Worm (Caenorhabditis elegans): ENCODE data around the gene Y38C1AA.19.
A peak's percentile ranks its signal among the peaks of the same experiment; 100 is the strongest.

The Y38C1AA.19 gene

DNA sequence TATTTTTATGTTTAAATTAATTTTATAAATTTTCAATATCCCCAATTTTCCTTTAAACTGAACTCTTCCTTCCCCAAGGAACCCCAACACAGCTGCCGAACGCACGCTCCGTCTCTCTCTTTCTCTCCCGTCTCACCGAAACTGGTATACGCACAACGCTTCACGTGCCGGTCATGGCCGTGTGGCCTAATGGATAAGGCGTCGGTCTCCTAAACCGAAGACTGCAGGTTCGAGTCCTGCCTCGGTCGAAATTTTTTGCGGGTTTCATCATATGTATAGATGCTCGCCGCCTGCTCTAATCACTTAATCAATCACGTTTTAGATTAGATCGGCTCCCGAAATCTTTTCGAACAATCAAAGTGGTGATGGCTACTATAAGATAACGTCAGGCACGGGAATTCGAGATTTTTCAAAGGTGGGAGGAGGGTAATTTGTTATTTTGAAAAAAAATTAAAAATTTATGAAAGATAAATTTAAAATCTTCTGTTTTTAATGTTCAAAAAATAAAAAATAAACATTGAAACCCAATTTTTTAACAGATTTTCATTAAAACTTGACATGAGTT lies 16.1 kb upstream of the Y38C1AA.19 start (continued):
- peak; percentile 73 for TF ChIP-seq nhr-47 (tag; optimal IDR thresholded peaks at IDR 0.05)
- TF ChIP-seq lir-3 (tag; optimal IDR thresholded peaks at IDR 0.05; ENCODE audit: poor library complexity) = no peak
- TF ChIP-seq fkh-10 (GFP tag; optimal IDR thresholded peaks at IDR 0.05) = peak; percentile 39
- TF ChIP-seq efl-3 (GFP tag; optimal IDR thresholded peaks at IDR 0.05) = no peak
- peak in 2 of 3 experiments; percentile 42 to 73 for TF ChIP-seq ceh-82 (tag; optimal IDR thresholded peaks at IDR 0.05)
- peak; percentile 81 for TF ChIP-seq snu-23 (GFP tag; optimal IDR thresholded peaks at IDR 0.05)
- no peak for TF ChIP-seq vab-15 (tag; optimal IDR thresholded peaks at IDR 0.05)
- TF ChIP-seq mep-1 (tag; optimal IDR thresholded peaks at IDR 0.05) = peak; percentile 63
- peak; percentile 53 to 79 for TF ChIP-seq lin-35 (GFP tag; optimal IDR thresholded peaks at IDR 0.05)
- TF ChIP-seq C16A3.4 (tag; optimal IDR thresholded peaks at IDR 0.05) = peak; percentile 39
- TF ChIP-seq unc-62 (GFP tag; optimal IDR thresholded peaks at IDR 0.05) = no peak
- TF ChIP-seq dpl-1 (GFP tag; optimal IDR thresholded peaks at IDR 0.05) = peak; percentile 6 to 52 (median 51)
- peak; percentile 47 for TF ChIP-seq jun-1 (tag; optimal IDR thresholded peaks at IDR 0.05)
- TF ChIP-seq nhr-19 (GFP tag; conservative IDR thresholded peaks at IDR 0.05) = peak; percentile 58
- peak; percentile 54 for TF ChIP-seq fkh-8 (tag; optimal IDR thresholded peaks at IDR 0.05)
- no peak for TF ChIP-seq aha-1 (tag; optimal IDR thresholded peaks at IDR 0.05)
- peak; percentile 77 for TF ChIP-seq lin-14 (GFP tag; optimal IDR thresholded peaks at IDR 0.05)
- TF ChIP-seq swsn-7 (tag; optimal IDR thresholded peaks at IDR 0.05) = peak; percentile 63
- no peak for TF ChIP-seq tlp-1 (tag; optimal IDR thresholded peaks at IDR 0.05)
- peak; percentile 39 for TF ChIP-seq fos-1 (tag; optimal IDR thresholded peaks at IDR 0.05)
- TF ChIP-seq hpl-2 (GFP tag; optimal IDR thresholded peaks at IDR 0.05) = no peak
- TF ChIP-seq rnt-1 (tag; optimal IDR thresholded peaks at IDR 0.05) = peak; percentile 85
- TF ChIP-seq lin-13 (GFP tag; optimal IDR thresholded peaks at IDR 0.05) = peak; percentile 33
- TF ChIP-seq C04F5.9 (tag; optimal IDR thresholded peaks at IDR 0.05) = peak; percentile 2
- TF ChIP-seq C34B4.2 (tag; optimal IDR thresholded peaks at IDR 0.05) = no peak
- TF ChIP-seq xbp-1 (tag; optimal IDR thresholded peaks at IDR 0.05) = peak; percentile 31
- TF ChIP-seq nhr-11 (tag; optimal IDR thresholded peaks at IDR 0.05) = no peak
- TF ChIP-seq nhr-85 (tag) = no peak
- no peak for TF ChIP-seq hlh-4 (tag; optimal IDR thresholded peaks at IDR 0.05)
- no peak for TF ChIP-seq nhr-237 (tag; optimal IDR thresholded peaks at IDR 0.05)
- no peak for TF ChIP-seq pqm-1 (tag; optimal IDR thresholded peaks at IDR 0.05)
- peak; percentile 4 for TF ChIP-seq pax-3 (tag; optimal IDR thresholded peaks at IDR 0.05)

- TF ChIP-seq vab-15 (tag; optimal IDR thresholded peaks at IDR 0.05) (no peak), nhr-11 (tag; optimal IDR thresholded peaks at IDR 0.05) (no peak), zag-1 (tag; optimal IDR thresholded peaks at IDR 0.05) (no peak), ceh-82 (tag; optimal IDR thresholded peaks at IDR 0.05) (no peak), efl-1 (optimal IDR thresholded peaks at IDR 0.05) (no peak), efl-1 (GFP tag; optimal IDR thresholded peaks at IDR 0.05 in 1 of 2) (no peak), nhr-47 (tag; optimal IDR thresholded peaks at IDR 0.05) (no peak), isw-1 (GFP tag; IDR thresholded peaks at IDR 0.05) (no peak), ces-1 (GFP tag; optimal IDR thresholded peaks at IDR 0.05) (no peak), C34B4.2 (tag; optimal IDR thresholded peaks at IDR 0.05) (no peak), egl-27 (tag; optimal IDR thresholded peaks at IDR 0.05) (no peak), lin-35 (GFP tag; optimal IDR thresholded peaks at IDR 0.05) (no peak), hlh-4 (tag; optimal IDR thresholded peaks at IDR 0.05) (no peak), sptf-1 (tag; optimal IDR thresholded peaks at IDR 0.05) (no peak)
Measured at ce11 chrIV:147819-148218, 12.1 kb upstream of the Y38C1AA.19 start, which contains the start of gene col-99. col-99 (minus strand) TSS chrIV:147919.

ce11 chrIV:148756-149155 lies 11.2 kb upstream of the Y38C1AA.19 start:
- no peak for TF ChIP-seq unc-86 (tag; optimal IDR thresholded peaks at IDR 0.05)
- peak; percentile 5 for TF ChIP-seq blmp-1 (tag; optimal IDR thresholded peaks at IDR 0.05)
